Fruit fly (Drosophila melanogaster) Kc167 (cell line): ENCODE measurements around the gene glu.

Source experiments
- Myc ChIP-seq: fragments of >200 bp; optimal IDR thresholded peaks from 2 replicates; lab custom pipeline; 2017; ENCODE audit warnings: missing external identifiers
- Sin3A ChIP-seq: fragments of >200 bp; optimal IDR thresholded peaks from 2 replicates; lab custom pipeline; 2018; ENCODE audit warnings: missing external identifiers
- h ChIP-seq: fragments of >200 bp; optimal IDR thresholded peaks from 3 replicates; lab custom pipeline; 2018; ENCODE audit warnings: missing external identifiers
- insv ChIP-seq: fragments of >200 bp; optimal IDR thresholded peaks from 3 replicates; lab custom pipeline; 2018; ENCODE audit warnings: missing external identifiers
- psq ChIP-seq: fragments of >200 bp; optimal IDR thresholded peaks from 2 replicates; lab custom pipeline; 2017; ENCODE audit warnings: missing external identifiers
- ttk ChIP-seq: sonication (Bioruptor generic); optimal IDR thresholded peaks from 2 replicates; lab custom pipeline; 2017; ENCODE audit warnings: missing external identifiers

glu gene

dm6 chr2L:16687863-16688262, 50.3 kb downstream of the glu start:
- no peak for TF ChIP-seq Sin3A (lab: Kevin White, UChicago)
- TF ChIP-seq h = no peak
- TF ChIP-seq insv (lab: Kevin White, UChicago) = no peak
- no peak for TF ChIP-seq psq
- TF ChIP-seq Myc (lab: Kevin White, UChicago) = no peak
- no peak for TF ChIP-seq ttk (lab: Kevin White, UChicago)

dm6 chr2L:16686412-16687043, 51.7 kb downstream of the glu start:
- no peak for TF ChIP-seq ttk (lab: Kevin White, UChicago)
- no peak for TF ChIP-seq h
- TF ChIP-seq Sin3A (lab: Kevin White, UChicago) = no peak
- no peak for TF ChIP-seq Myc (lab: Kevin White, UChicago)
- no peak for TF ChIP-seq psq
- TF ChIP-seq insv (lab: Kevin White, UChicago) = no peak

DNA sequence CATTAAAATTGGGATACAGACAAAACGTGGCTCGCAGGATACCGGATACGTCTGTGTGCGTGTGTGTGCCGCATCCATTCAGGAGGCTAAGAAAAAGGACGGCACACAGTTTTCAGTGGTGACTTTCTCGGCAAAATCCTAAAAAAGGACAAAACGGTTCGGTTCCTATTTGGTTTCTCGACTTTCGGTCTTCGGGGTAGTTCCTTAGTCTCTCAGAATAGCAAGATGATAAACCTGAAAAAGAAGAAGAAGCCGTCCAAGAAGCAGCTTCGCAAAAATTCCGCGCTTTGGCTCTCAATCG, 52.6 kb downstream of the glu start:
- TF ChIP-seq ttk (lab: Kevin White, UChicago) (no peak), psq (no peak), h (no peak)

DNA sequence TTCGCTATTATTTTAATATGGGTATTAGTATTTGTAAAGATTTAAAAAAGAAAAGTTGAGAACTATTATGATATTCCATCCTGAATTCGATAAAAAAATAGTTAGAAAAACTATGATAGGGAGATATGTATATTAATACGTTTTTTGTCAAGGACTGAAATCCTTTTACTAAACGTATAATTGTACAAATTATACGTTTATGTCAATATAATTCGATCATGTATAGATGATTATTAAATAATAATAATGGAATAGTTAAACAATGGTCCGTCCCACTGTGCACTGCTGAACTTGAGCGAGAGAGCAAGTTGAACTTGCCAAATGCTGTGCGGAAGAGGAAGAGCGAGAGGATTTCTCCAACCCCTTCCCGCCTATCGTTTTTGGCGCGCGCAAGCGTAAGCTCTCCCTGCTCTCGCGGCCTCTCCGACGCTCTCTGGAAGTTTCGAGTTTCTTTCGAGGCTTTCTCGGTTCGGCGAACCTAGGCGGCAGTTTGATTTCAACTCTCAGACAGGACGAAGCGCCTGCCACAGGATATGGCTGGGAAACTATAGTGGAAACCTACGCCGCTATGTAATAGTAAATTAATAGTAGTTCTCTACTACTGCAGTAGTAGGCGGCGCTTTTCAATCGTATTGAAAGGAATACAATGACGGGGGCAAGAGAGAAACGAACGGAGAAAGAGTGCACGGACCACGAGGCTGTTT, 53.1 kb downstream of the glu start:
- TF ChIP-seq Sin3A (lab: Kevin White, UChicago) = no peak
- TF ChIP-seq Myc (lab: Kevin White, UChicago) = no peak
- no peak for TF ChIP-seq ttk (lab: Kevin White, UChicago)
- TF ChIP-seq psq = no peak
- TF ChIP-seq h = no peak
- no peak for TF ChIP-seq insv (lab: Kevin White, UChicago)

- no peak for TF ChIP-seq ttk (lab: Kevin White, UChicago)
Measured at dm6 chr2L:16683958-16684877, 54.0 kb downstream of the glu start, which contains the start of gene CG31807. Gene CG31807, minus strand, starts transcription at chr2L:16684008.
